Fruit fly (Drosophila melanogaster): ENCODE data around the gene Dim1.

Dim1 gene

DNA sequence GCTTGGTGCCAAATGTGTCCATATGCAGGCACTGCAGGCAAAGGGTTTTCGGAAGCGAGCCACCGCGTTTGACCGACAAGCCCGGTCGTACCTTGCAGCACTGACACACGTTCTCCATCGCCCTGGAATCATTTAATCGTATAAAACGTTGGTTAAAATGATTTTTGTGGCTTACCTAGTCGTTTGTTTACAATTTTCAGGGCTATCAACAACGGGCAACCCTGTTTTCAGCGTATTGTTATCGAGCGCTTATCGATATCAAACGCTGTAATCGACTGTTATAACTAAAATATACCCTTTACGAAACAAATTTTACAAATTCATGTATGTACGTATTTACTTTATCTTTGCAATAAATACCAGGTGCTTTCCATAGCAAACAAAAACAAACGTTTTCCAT lies 20.5 kb upstream of the Dim1 start, which contains the start of gene CG17612 (continued):
- peak; percentile 73; the same call in 1 of the 2 replicates for TF ChIP-seq tna (GFP tag; IDR thresholded peaks at IDR 0.05; ENCODE audit: partially characterized antibody)
- no peak for TF ChIP-seq Bteb2 (GFP tag; optimal IDR thresholded peaks at IDR 0.05)
- TF ChIP-seq CG7928 (GFP tag; optimal IDR thresholded peaks at IDR 0.05), result peak; percentile 91
- TF ChIP-seq Dp (GFP tag; optimal IDR thresholded peaks at IDR 0.05), result peak; percentile 24
- TF ChIP-seq CG10274 (GFP tag; optimal IDR thresholded peaks at IDR 0.05), result no peak
- TF ChIP-seq CG7963 (GFP tag; IDR thresholded peaks at IDR 0.05; ENCODE audit: partially characterized antibody), result peak; percentile 78
- TF ChIP-seq sna (GFP tag; IDR thresholded peaks at IDR 0.05; ENCODE audit: partially characterized antibody), result peak; percentile 58
- peak; percentile 38 for TF ChIP-seq trem (tag; optimal IDR thresholded peaks at IDR 0.05)
- TF ChIP-seq Med (GFP tag), result peak; percentile 62
- TF ChIP-seq stwl (tag; optimal IDR thresholded peaks at IDR 0.05), result peak; percentile 89
- TF ChIP-seq cwo (GFP tag; optimal IDR thresholded peaks at IDR 0.05), result no peak
- TF ChIP-seq lmd (GFP tag; IDR thresholded peaks at IDR 0.05), result no peak
- TF ChIP-seq cad (GFP tag; optimal IDR thresholded peaks at IDR 0.05), result peak; percentile 24
- peak; percentile 29; the same call in 1 of the 2 replicates for TF ChIP-seq inv (GFP tag; IDR thresholded peaks at IDR 0.05; ENCODE audit: partially characterized antibody)
- no peak for TF ChIP-seq hkb (optimal IDR thresholded peaks at IDR 0.05)
- 0 out of 2 replicates have a peak, but pooled peaks have one; percentile 14 for TF ChIP-seq hkb (GFP tag; IDR thresholded peaks at IDR 0.05)
- TF ChIP-seq bowl (GFP tag; IDR thresholded peaks at IDR 0.05), result no peak
- TF ChIP-seq CG34422 (GFP tag; IDR thresholded peaks at IDR 0.05), result peak; percentile 36; the same call in 1 of the 3 replicates
- no peak for TF ChIP-seq CG6175 (GFP tag; IDR thresholded peaks at IDR 0.05)
- TF ChIP-seq Dll (GFP tag; IDR thresholded peaks at IDR 0.05; ENCODE audit: partially characterized antibody), result peak; percentile 74; the same call in 3 of the 4 replicates
- TF ChIP-seq hbn (GFP tag; IDR thresholded peaks at IDR 0.05; ENCODE audit: partially characterized antibody), result peak; percentile 63
- peak; percentile 92 for TF ChIP-seq MBD-R2 (GFP tag; IDR thresholded peaks at IDR 0.05)
- TF ChIP-seq Nf-YC (tag; optimal IDR thresholded peaks at IDR 0.05), result no peak

DNA sequence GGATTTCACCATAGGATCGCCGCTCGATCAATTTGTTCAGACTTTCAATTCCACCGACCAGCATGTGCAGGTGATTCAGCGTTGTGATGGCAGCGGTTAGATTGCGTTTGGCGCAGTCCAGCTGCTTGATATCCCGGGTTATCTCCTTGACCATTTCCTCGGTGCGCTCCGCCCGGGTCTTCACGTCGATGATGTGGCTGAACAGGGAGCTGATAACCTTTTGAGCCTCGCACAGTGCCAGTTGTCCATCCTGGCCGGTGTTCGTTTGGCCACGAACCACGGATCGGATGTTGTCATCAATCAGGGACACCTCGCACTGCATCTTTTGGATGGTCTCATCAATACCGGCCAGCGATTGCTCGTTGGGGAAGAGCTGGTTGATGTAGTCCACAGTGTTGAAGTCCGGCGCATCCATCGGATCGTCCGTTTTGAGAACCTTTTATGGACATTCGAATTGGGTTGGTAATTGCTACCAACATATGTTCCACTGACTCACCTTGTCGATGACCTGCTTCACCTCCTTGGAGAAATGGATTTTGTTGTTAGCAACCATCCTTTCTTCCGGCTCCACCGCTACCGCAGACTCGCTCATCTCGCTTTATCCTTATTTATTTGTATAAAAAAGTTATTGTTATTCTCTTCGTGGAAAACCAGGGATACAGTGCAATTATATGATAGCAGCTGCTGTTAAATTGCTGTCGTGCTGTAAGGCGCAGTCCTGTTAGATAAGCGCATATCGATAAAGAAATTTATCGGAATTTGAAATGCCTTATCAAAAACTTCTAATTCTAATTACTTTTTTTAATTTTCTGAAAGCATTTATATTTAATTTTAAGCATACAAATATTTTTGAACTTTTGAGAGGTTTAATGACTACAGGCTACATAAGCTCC lies 17.4 kb upstream of the Dim1 start, which contains the start of gene Vps53:
Gene Vps53, minus strand, starts transcription at position 676 of the 893 bp plus-strand sequence.
- TF ChIP-seq Tbp (GFP tag; optimal IDR thresholded peaks at IDR 0.05) (no peak), cato (GFP tag; optimal IDR thresholded peaks at IDR 0.05; ENCODE audit: borderline replicate concordance) (no peak), fd64A (GFP tag; optimal IDR thresholded peaks at IDR 0.05) (no peak), CG8765 (GFP tag; IDR thresholded peaks at IDR 0.05) (no peak), fu2 (GFP tag; optimal IDR thresholded peaks at IDR 0.05) (no peak), gsb (GFP tag; IDR thresholded peaks at IDR 0.05) (no peak), Trl (optimal IDR thresholded peaks at IDR 0.05) (no peak), Trl (GFP tag; optimal IDR thresholded peaks at IDR 0.05) (no peak), kni (GFP tag; optimal IDR thresholded peaks at IDR 0.05) (no peak), CG10543 (GFP tag; optimal IDR thresholded peaks at IDR 0.05) (no peak), ssp (GFP tag; IDR thresholded peaks at IDR 0.05) (no peak), E2f2 (GFP tag; IDR thresholded peaks at IDR 0.05) (peak; percentile 87), CG1024 (GFP tag; IDR thresholded peaks at IDR 0.05) (no peak), tup (GFP tag; optimal IDR thresholded peaks at IDR 0.05) (no peak), CG14860 (GFP tag; IDR thresholded peaks at IDR 0.05; ENCODE audit: partially characterized antibody) (no peak), ttk (GFP tag; IDR thresholded peaks at IDR 0.05) (no peak), zen2 (GFP tag; IDR thresholded peaks at IDR 0.05; ENCODE audit: partially characterized antibody) (no peak), Dek (tag; optimal IDR thresholded peaks at IDR 0.05) (no peak), Ssrp (tag; optimal IDR thresholded peaks at IDR 0.05) (no peak), Adf1 (GFP tag; IDR thresholded peaks at IDR 0.05) (no peak), pan (optimal IDR thresholded peaks at IDR 0.05) (no peak), pan (GFP tag; optimal IDR thresholded peaks at IDR 0.05 in 1 of 2, IDR thresholded peaks at IDR 0.05 in 1 of 2) (no peak), CG4617 (GFP tag; optimal IDR thresholded peaks at IDR 0.05; ENCODE audit: borderline replicate concordance) (peak; percentile 65), run (tag; optimal IDR thresholded peaks at IDR 0.05) (no peak), lab (GFP tag; optimal IDR thresholded peaks at IDR 0.05) (no peak), Pdp1 (GFP tag; optimal IDR thresholded peaks at IDR 0.05) (peak in 1 of 2 experiments; percentile 82)

Data from whole organism, embryonic.